Fruit fly (Drosophila melanogaster) whole organism, wandering third instar larva: ENCODE data around the gene CSN6.

Source experiments
- Abd-B ChIP-seq: fragments of >200 bp; optimal IDR thresholded peaks from 2 replicates; lab custom pipeline; 2017; ENCODE audit warnings: missing biosample characterization, missing genetic modification characterization
- CG32264 ChIP-seq: fragments of 200-800 bp; sonication (Bioruptor generic); optimal IDR thresholded peaks from 2 replicates; lab custom pipeline; 2016; ENCODE audit warnings: missing biosample characterization, missing genetic modification characterization
- CG9705 ChIP-seq: fragments of 200-800 bp; sonication (Bioruptor generic); optimal IDR thresholded peaks from 2 replicates; lab custom pipeline; 2018; ENCODE audit warnings: missing biosample characterization, mild to moderate bottlenecking, missing genetic modification characterization
- CrebA ChIP-seq: fragments of 200-800 bp; sonication (Bioruptor generic); optimal IDR thresholded peaks from 2 replicates; lab custom pipeline; 2016; ENCODE audit warnings: missing biosample characterization, mild to moderate bottlenecking, missing genetic modification characterization, borderline replicate concordance
- Dfd ChIP-seq: fragments of >200 bp; optimal IDR thresholded peaks from 2 replicates; lab custom pipeline; 2017; ENCODE audit warnings: missing biosample characterization, missing genetic modification characterization
- Dif ChIP-seq: fragments of 200-275, 200-300 bp; sonication (Bioruptor generic); optimal IDR thresholded peaks from 2 replicates; lab custom pipeline; 2018; ENCODE audit warnings: missing biosample characterization, missing genetic modification characterization; ENCODE audit not compliant: partially characterized antibody
- GATAd ChIP-seq: sonication (Bioruptor generic); optimal IDR thresholded peaks from 2 replicates; lab custom pipeline; 2016; ENCODE audit warnings: missing biosample characterization, missing genetic modification characterization
- HLH106 ChIP-seq: fragments of 200-800 bp; optimal IDR thresholded peaks from 3 replicates; lab custom pipeline; 2019; ENCODE audit warnings: missing biosample characterization, mild to moderate bottlenecking, missing genetic modification characterization, moderate library complexity
- Hnf4 ChIP-seq: fragments of 200-800 bp; sonication (Bioruptor generic); optimal IDR thresholded peaks from 2 replicates; lab custom pipeline; 2016; ENCODE audit warnings: missing biosample characterization, mild to moderate bottlenecking, missing genetic modification characterization
- Hr78 ChIP-seq: fragments of >200 bp; optimal IDR thresholded peaks from 2 replicates; lab custom pipeline; 2017; ENCODE audit warnings: missing biosample characterization, missing genetic modification characterization
- Hr83 ChIP-seq: fragments of 200-300 bp; sonication (Bioruptor generic); optimal IDR thresholded peaks from 2 replicates; lab custom pipeline; 2016; ENCODE audit warnings: missing biosample characterization, mild to moderate bottlenecking, missing genetic modification characterization, moderate library complexity; ENCODE audit not compliant: poor library complexity, severe bottlenecking
- Jra ChIP-seq: sonication (Bioruptor generic); optimal IDR thresholded peaks from 2 replicates; lab custom pipeline; 2016; ENCODE audit warnings: missing biosample characterization, missing genetic modification characterization
- Mio ChIP-seq: sonication (Bioruptor generic); optimal IDR thresholded peaks from 2 replicates; lab custom pipeline; 2016; ENCODE audit warnings: missing biosample characterization, missing genetic modification characterization
- Myc ChIP-seq: fragments of >200 bp; optimal IDR thresholded peaks from 2 replicates; lab custom pipeline; 2017
- N ChIP-seq: fragments of >200 bp; optimal IDR thresholded peaks from 2 replicates; lab custom pipeline; 2018; ENCODE audit warnings: missing biosample characterization, missing external identifiers, missing genetic modification characterization
- OdsH ChIP-seq: fragments of 200-800 bp; sonication (Bioruptor generic); optimal IDR thresholded peaks from 2 replicates; lab custom pipeline; 2016; ENCODE audit warnings: missing biosample characterization, mild to moderate bottlenecking, missing genetic modification characterization
- Rel ChIP-seq, 2 experiments: fragments of 200-800 bp; sonication (Bioruptor generic) in 1 of 2; optimal IDR thresholded peaks; 2 replicates in 1 of 2; 3 replicates in 1 of 2; lab custom pipeline; 2016 to 2019; ENCODE audit warnings: mild to moderate bottlenecking in 2 of 2, missing biosample characterization in 2 of 2, missing genetic modification characterization in 2 of 2, moderate library complexity in 1 of 2
- Sp1 ChIP-seq: fragments of 200-800 bp; sonication (Bioruptor generic); optimal IDR thresholded peaks from 3 replicates; lab custom pipeline; 2019; ENCODE audit warnings: missing biosample characterization, mild to moderate bottlenecking, missing genetic modification characterization, moderate library complexity
- Vsx2 ChIP-seq: fragments of 200-300, 225-300 bp; sonication (Bioruptor generic); optimal IDR thresholded peaks from 2 replicates; lab custom pipeline; 2018; ENCODE audit warnings: missing biosample characterization, missing genetic modification characterization; ENCODE audit not compliant: partially characterized antibody
- br ChIP-seq: fragments of 200-800 bp; sonication (Bioruptor generic); optimal IDR thresholded peaks from 2 replicates; lab custom pipeline; 2016; ENCODE audit warnings: missing biosample characterization, missing genetic modification characterization
- brk ChIP-seq: fragments of 200-800 bp; sonication (Bioruptor generic); optimal IDR thresholded peaks from 2 replicates; lab custom pipeline; 2016; ENCODE audit warnings: missing biosample characterization, mild to moderate bottlenecking, missing genetic modification characterization
- dl ChIP-seq, 2 experiments: fragments of 175-275, 200-275 bp in 1 of 2; fragments of 200-275 bp in 1 of 2; sonication (Bioruptor generic); optimal IDR thresholded peaks; lab custom pipeline; 2018; ENCODE audit warnings: mild to moderate bottlenecking in 2 of 2, missing biosample characterization in 2 of 2, missing genetic modification characterization in 2 of 2, moderate library complexity in 2 of 2; ENCODE audit not compliant: partially characterized antibody in 2 of 2, insufficient read depth in 1 of 2
- dmrt93B ChIP-seq: fragments of 200-800 bp; sonication (Bioruptor generic); optimal IDR thresholded peaks from 2 replicates; lab custom pipeline; 2018; ENCODE audit warnings: missing biosample characterization, mild to moderate bottlenecking, missing genetic modification characterization
- dsf ChIP-seq: sonication (Bioruptor generic); optimal IDR thresholded peaks from 2 replicates; lab custom pipeline; 2016; ENCODE audit warnings: missing biosample characterization, missing genetic modification characterization, borderline replicate concordance
- ey ChIP-seq: fragments of 200-800 bp; sonication (Bioruptor generic); optimal IDR thresholded peaks from 2 replicates; lab custom pipeline; 2016; ENCODE audit warnings: missing biosample characterization, missing genetic modification characterization
- foxo ChIP-seq, 2 experiments: fragments of 200-800 bp; sonication (Bioruptor generic); optimal IDR thresholded peaks; 2 replicates in 1 of 2; 3 replicates in 1 of 2; lab custom pipeline; 2016 to 2017; ENCODE audit warnings: missing biosample characterization in 2 of 2, missing genetic modification characterization in 2 of 2
- fru ChIP-seq: fragments of 200-800 bp; sonication (Bioruptor generic); optimal IDR thresholded peaks from 3 replicates; lab custom pipeline; 2016; ENCODE audit warnings: missing biosample characterization, mild to moderate bottlenecking, missing genetic modification characterization
- h ChIP-seq: fragments of 200-800 bp; sonication (Bioruptor generic); optimal IDR thresholded peaks from 3 replicates; lab custom pipeline; 2016; ENCODE audit warnings: missing biosample characterization, mild to moderate bottlenecking, missing genetic modification characterization
- jim ChIP-seq: fragments of 175-275, 200-325 bp; sonication (Bioruptor generic); optimal IDR thresholded peaks from 2 replicates; lab custom pipeline; 2016; ENCODE audit warnings: missing biosample characterization, mild to moderate bottlenecking, missing genetic modification characterization
- lola ChIP-seq: fragments of >200 bp; optimal IDR thresholded peaks from 2 replicates; lab custom pipeline; 2017; ENCODE audit warnings: missing biosample characterization, missing genetic modification characterization
- pan ChIP-seq: fragments of >200 bp; optimal IDR thresholded peaks from 2 replicates; lab custom pipeline; 2017
- psq ChIP-seq: fragments of 200-800 bp; sonication (Bioruptor generic); optimal IDR thresholded peaks from 3 replicates; lab custom pipeline; 2017; ENCODE audit warnings: missing biosample characterization, mild to moderate bottlenecking, missing genetic modification characterization, moderate library complexity
- rgr ChIP-seq: fragments of 200-800 bp; sonication (Bioruptor generic); optimal IDR thresholded peaks from 3 replicates; lab custom pipeline; 2016; ENCODE audit warnings: missing biosample characterization, mild to moderate bottlenecking, missing genetic modification characterization
- sage ChIP-seq: fragments of 200-800 bp; sonication (Bioruptor generic); optimal IDR thresholded peaks from 2 replicates; lab custom pipeline; 2016; ENCODE audit warnings: missing biosample characterization, mild to moderate bottlenecking, missing genetic modification characterization
- sv ChIP-seq: fragments of 200-800 bp; sonication (Bioruptor generic); optimal IDR thresholded peaks from 3 replicates; lab custom pipeline; 2016; ENCODE audit warnings: missing biosample characterization, missing genetic modification characterization
- tai ChIP-seq: sonication (Bioruptor generic); optimal IDR thresholded peaks from 2 replicates; lab custom pipeline; 2016; ENCODE audit warnings: missing biosample characterization, missing genetic modification characterization
- usp ChIP-seq: fragments of >200 bp; optimal IDR thresholded peaks from 2 replicates; lab custom pipeline; 2017; ENCODE audit warnings: missing biosample characterization, missing genetic modification characterization
- woc ChIP-seq: sonication (Bioruptor generic); optimal IDR thresholded peaks from 2 replicates; lab custom pipeline; 2016; ENCODE audit warnings: missing biosample characterization, mild to moderate bottlenecking, missing genetic modification characterization

CSN6 gene

dm6 chr3R:22624737-22625136 lies 44.2 kb downstream of the CSN6 start:
- TF ChIP-seq ey (GFP tag; lab: Kevin White, UChicago), result peak; percentile 64
- TF ChIP-seq dsf (GFP tag; lab: Kevin White, UChicago), result no peak
- no peak for TF ChIP-seq foxo (GFP tag; optimal IDR thresholded peaks at IDR 0.05; lab: Kevin White, UChicago)
- TF ChIP-seq Rel (GFP tag; optimal IDR thresholded peaks at IDR 0.05; lab: Kevin White, UChicago), result no peak
- TF ChIP-seq Rel (tag; optimal IDR thresholded peaks at IDR 0.05; lab: Kevin White, UChicago), result no peak
- peak; percentile 10 for TF ChIP-seq sv (GFP tag; lab: Kevin White, UChicago)
- TF ChIP-seq Abd-B, result no peak
- TF ChIP-seq lola, result no peak
- peak; percentile 53 for TF ChIP-seq HLH106 (tag; lab: Kevin White, UChicago)
- no peak for TF ChIP-seq brk (GFP tag; lab: Kevin White, UChicago)
- no peak for TF ChIP-seq pan (lab: Kevin White, UChicago)
- no peak for TF ChIP-seq N (GFP tag; lab: Kevin White, UChicago)
- TF ChIP-seq fru (GFP tag; lab: Kevin White, UChicago), result peak; percentile 79
- TF ChIP-seq Dfd (GFP tag; lab: Kevin White, UChicago), result no peak
- TF ChIP-seq Mio (GFP tag; lab: Kevin White, UChicago), result no peak
- TF ChIP-seq woc (GFP tag; lab: Kevin White, UChicago), result no peak
- no peak for TF ChIP-seq Dif (GFP tag; lab: Kevin White, UChicago)
- TF ChIP-seq dl (GFP tag; optimal IDR thresholded peaks at IDR 0.05; lab: Kevin White, UChicago; ENCODE audit: insufficient read depth in 1 of 2, partially characterized antibody in 2 of 2), result no peak
- no peak for TF ChIP-seq Myc (lab: Kevin White, UChicago)
- no peak for TF ChIP-seq CrebA (GFP tag; lab: Kevin White, UChicago)
- peak; percentile 37 for TF ChIP-seq OdsH
- peak; percentile 39 for TF ChIP-seq Sp1 (GFP tag; lab: Kevin White, UChicago)
- TF ChIP-seq rgr, result peak; percentile 31
- no peak for TF ChIP-seq Jra (GFP tag; lab: Kevin White, UChicago)
- TF ChIP-seq Hnf4 (GFP tag; lab: Kevin White, UChicago), result no peak
- TF ChIP-seq jim (GFP tag; lab: Kevin White, UChicago), result no peak
- no peak for TF ChIP-seq CG9705
- TF ChIP-seq CG32264, result no peak
- TF ChIP-seq usp (GFP tag; lab: Kevin White, UChicago), result no peak
- TF ChIP-seq sage (GFP tag; lab: Kevin White, UChicago), result no peak
- no peak for TF ChIP-seq Hr83
- TF ChIP-seq tai, result no peak
- TF ChIP-seq dmrt93B (GFP tag; lab: Kevin White, UChicago), result no peak
- TF ChIP-seq Hr78 (GFP tag; lab: Kevin White, UChicago), result no peak
- no peak for TF ChIP-seq GATAd (GFP tag; lab: Kevin White, UChicago)
- peak; percentile 73 for TF ChIP-seq h (GFP tag; lab: Kevin White, UChicago)
- TF ChIP-seq psq (GFP tag; lab: Kevin White, UChicago), result peak; percentile 28
- peak; percentile 76 for TF ChIP-seq br (GFP tag; lab: Kevin White, UChicago)
- no peak for TF ChIP-seq Vsx2 (GFP tag; lab: Kevin White, UChicago)

dm6 chr3R:22625514-22626333 lies 45.2 kb downstream of the CSN6 start:
- peak; percentile 65 for TF ChIP-seq fru (GFP tag; lab: Kevin White, UChicago)
- no peak for TF ChIP-seq woc (GFP tag; lab: Kevin White, UChicago)
- TF ChIP-seq br (GFP tag; lab: Kevin White, UChicago), result no peak
- peak; percentile 62 for TF ChIP-seq dmrt93B (GFP tag; lab: Kevin White, UChicago)
- TF ChIP-seq CG32264, result peak; percentile 23
- TF ChIP-seq psq (GFP tag; lab: Kevin White, UChicago), result peak; percentile 49
- TF ChIP-seq rgr, result peak; percentile 49
- TF ChIP-seq HLH106 (tag; lab: Kevin White, UChicago), result peak; percentile 66
- TF ChIP-seq brk (GFP tag; lab: Kevin White, UChicago), result no peak
- TF ChIP-seq dsf (GFP tag; lab: Kevin White, UChicago), result peak; percentile 5
- no peak for TF ChIP-seq pan (lab: Kevin White, UChicago)
- TF ChIP-seq Rel (GFP tag; optimal IDR thresholded peaks at IDR 0.05; lab: Kevin White, UChicago), result no peak
- TF ChIP-seq Rel (tag; optimal IDR thresholded peaks at IDR 0.05; lab: Kevin White, UChicago), result peak; percentile 89
- TF ChIP-seq Sp1 (GFP tag; lab: Kevin White, UChicago), result peak; percentile 75
- TF ChIP-seq Vsx2 (GFP tag; lab: Kevin White, UChicago), result no peak
- TF ChIP-seq foxo (GFP tag; optimal IDR thresholded peaks at IDR 0.05; lab: Kevin White, UChicago), result peak in 1 of 2 experiments; percentile 67
- peak; percentile 70 for TF ChIP-seq OdsH
- peak; percentile 17 for TF ChIP-seq Jra (GFP tag; lab: Kevin White, UChicago)
- peak; percentile 62 for TF ChIP-seq ey (GFP tag; lab: Kevin White, UChicago)
- no peak for TF ChIP-seq sage (GFP tag; lab: Kevin White, UChicago)
- peak; percentile 41 for TF ChIP-seq h (GFP tag; lab: Kevin White, UChicago)
- no peak for TF ChIP-seq Hr83
